Fruit fly (Drosophila melanogaster) whole organism, prepupa: ENCODE data around the gene CG5561.

Experiments used
- CG10669 ChIP-seq: fragments of 200-800 bp; sonication (Bioruptor generic); optimal IDR thresholded peaks from 3 replicates; lab custom pipeline; 2018; ENCODE audit warnings: missing biosample characterization, mild to moderate bottlenecking, missing genetic modification characterization, moderate library complexity
- CG11294 ChIP-seq: fragments of 200-800 bp; sonication (Bioruptor generic); IDR thresholded peaks from 2 replicates; pipeline ENCODE4 v1.3.6; 2022; ENCODE audit warnings: missing biosample characterization, missing genetic modification characterization
- CG11902 ChIP-seq: fragments of 200-800 bp; sonication (Bioruptor generic); optimal IDR thresholded peaks from 3 replicates; lab custom pipeline; 2016; ENCODE audit warnings: missing biosample characterization, missing genetic modification characterization
- CG15336 ChIP-seq: fragments of 200-800 bp; sonication (Bioruptor generic); IDR thresholded peaks from 2 replicates; pipeline ENCODE4 v1.3.6; 2022; ENCODE audit warnings: missing biosample characterization, missing genetic modification characterization
- CG1621 ChIP-seq: fragments of 200-800 bp; sonication (Bioruptor generic); optimal IDR thresholded peaks from 3 replicates; lab custom pipeline; 2018; ENCODE audit warnings: missing biosample characterization, mild to moderate bottlenecking, missing genetic modification characterization
- CG16779 ChIP-seq: fragments of 200-800 bp; sonication (Bioruptor generic); optimal IDR thresholded peaks from 3 replicates; lab custom pipeline; 2017; ENCODE audit warnings: missing biosample characterization, mild to moderate bottlenecking, missing genetic modification characterization
- CG3032 ChIP-seq: fragments of 200-800 bp; optimal IDR thresholded peaks from 2 replicates; lab custom pipeline; 2019; ENCODE audit warnings: missing biosample characterization, mild to moderate bottlenecking, missing genetic modification characterization, moderate library complexity
- CG34406 ChIP-seq: fragments of 200-800 bp; sonication (Bioruptor generic); optimal IDR thresholded peaks from 3 replicates; lab custom pipeline; 2016; ENCODE audit warnings: missing biosample characterization, missing genetic modification characterization
- CG4318 ChIP-seq: fragments of 200-800 bp; sonication (Bioruptor generic); optimal IDR thresholded peaks from 3 replicates; lab custom pipeline; 2017; ENCODE audit warnings: missing biosample characterization, mild to moderate bottlenecking, missing genetic modification characterization
- CG6163 ChIP-seq: fragments of 200-800 bp; sonication (Bioruptor generic); IDR thresholded peaks from 3 replicates; pipeline ENCODE4 v1.3.6; 2022; ENCODE audit warnings: missing biosample characterization, missing genetic modification characterization
- CG8319 ChIP-seq: fragments of 200-800 bp; sonication (Bioruptor generic); optimal IDR thresholded peaks from 3 replicates; lab custom pipeline; 2016; ENCODE audit warnings: missing biosample characterization, missing genetic modification characterization
- CG8632 ChIP-seq: fragments of 200-800 bp; sonication (Bioruptor generic); optimal IDR thresholded peaks from 3 replicates; lab custom pipeline; 2016; ENCODE audit warnings: missing biosample characterization, missing genetic modification characterization
- CG9139 ChIP-seq: fragments of 200-800 bp; sonication (Bioruptor generic); optimal IDR thresholded peaks from 3 replicates; lab custom pipeline; 2017; ENCODE audit warnings: missing biosample characterization, mild to moderate bottlenecking, missing genetic modification characterization
- Eip78C ChIP-seq: fragments of 200-800 bp; sonication (Bioruptor generic); peaks from one replicate; lab custom pipeline; 2016; ENCODE audit warnings: missing biosample characterization, missing genetic modification characterization
- Eip93F ChIP-seq: fragments of 200-800 bp; sonication (Bioruptor generic); optimal IDR thresholded peaks from 2 replicates; lab custom pipeline; 2016; ENCODE audit warnings: missing biosample characterization, mild to moderate bottlenecking, missing genetic modification characterization
- Ets21C ChIP-seq: fragments of 200-800 bp; sonication (Bioruptor generic); optimal IDR thresholded peaks from 3 replicates; lab custom pipeline; 2016; ENCODE audit warnings: missing biosample characterization, missing genetic modification characterization
- Ets96B ChIP-seq: fragments of 200-800 bp; optimal IDR thresholded peaks from 2 replicates; lab custom pipeline; 2019; ENCODE audit warnings: missing biosample characterization, mild to moderate bottlenecking, missing genetic modification characterization, moderate library complexity
- Gug ChIP-seq: fragments of 200-800 bp; sonication (Bioruptor generic); IDR thresholded peaks from 2 replicates; pipeline ENCODE4 v1.3.6; 2022; ENCODE audit warnings: missing biosample characterization, missing genetic modification characterization
- Hr38 ChIP-seq: sonication (Bioruptor generic); optimal IDR thresholded peaks from 2 replicates; lab custom pipeline; 2016; ENCODE audit warnings: missing biosample characterization, missing genetic modification characterization
- Hr4 ChIP-seq: fragments of 200-800 bp; sonication (Bioruptor generic); optimal IDR thresholded peaks from 3 replicates; lab custom pipeline; 2016; ENCODE audit warnings: missing biosample characterization, missing genetic modification characterization
- Met ChIP-seq: fragments of 200-800 bp; sonication (Bioruptor generic); optimal IDR thresholded peaks from 3 replicates; lab custom pipeline; 2016; ENCODE audit warnings: missing biosample characterization, missing genetic modification characterization
- Sox14 ChIP-seq: fragments of 200-800 bp; sonication (Bioruptor generic); optimal IDR thresholded peaks from 3 replicates; lab custom pipeline; 2016; ENCODE audit warnings: missing biosample characterization, missing genetic modification characterization
- Sox15 ChIP-seq: fragments of 200-800 bp; sonication (Bioruptor generic); optimal IDR thresholded peaks from 3 replicates; lab custom pipeline; 2016; ENCODE audit warnings: missing biosample characterization, missing genetic modification characterization
- achi ChIP-seq: fragments of 200-800 bp; sonication (Bioruptor generic); optimal IDR thresholded peaks from 3 replicates; lab custom pipeline; 2016; ENCODE audit warnings: missing biosample characterization, missing genetic modification characterization
- acj6 ChIP-seq: fragments of 200-800 bp; sonication (Bioruptor generic); optimal IDR thresholded peaks from 3 replicates; lab custom pipeline; 2016; ENCODE audit warnings: missing biosample characterization, missing genetic modification characterization
- cyc ChIP-seq: fragments of 200-800 bp; sonication (Bioruptor generic); optimal IDR thresholded peaks from 3 replicates; lab custom pipeline; 2016; ENCODE audit warnings: missing biosample characterization, missing genetic modification characterization
- dac ChIP-seq: fragments of 200-800 bp; sonication (Bioruptor generic); optimal IDR thresholded peaks from 2 replicates; lab custom pipeline; 2017; ENCODE audit warnings: missing biosample characterization, mild to moderate bottlenecking, missing genetic modification characterization
- dsx ChIP-seq: fragments of 200-800 bp; optimal IDR thresholded peaks from 3 replicates; lab custom pipeline; 2019; ENCODE audit warnings: missing biosample characterization, mild to moderate bottlenecking, missing genetic modification characterization, moderate library complexity; ENCODE audit not compliant: poor library complexity, severe bottlenecking
- fd59A ChIP-seq: fragments of 200-800 bp; sonication (Bioruptor generic); optimal IDR thresholded peaks from 2 replicates; lab custom pipeline; 2017; ENCODE audit warnings: missing biosample characterization, mild to moderate bottlenecking, missing genetic modification characterization, missing genetic modification reagents
- fd85E ChIP-seq: fragments of 200-800 bp; sonication (Bioruptor generic); optimal IDR thresholded peaks from 3 replicates; lab custom pipeline; 2016; ENCODE audit warnings: missing biosample characterization, missing genetic modification characterization
- net ChIP-seq: fragments of 200-800 bp; sonication (Bioruptor generic); optimal IDR thresholded peaks from 3 replicates; lab custom pipeline; 2016; ENCODE audit warnings: missing biosample characterization, missing genetic modification characterization
- pdm3 ChIP-seq: fragments of 200-800 bp; sonication (Bioruptor generic); optimal IDR thresholded peaks from 3 replicates; lab custom pipeline; 2016; ENCODE audit warnings: missing biosample characterization, missing genetic modification characterization
- salr ChIP-seq, 2 experiments: fragments of 200-800 bp; sonication (Bioruptor generic); optimal IDR thresholded peaks; 3 replicates each; lab custom pipeline; 2016 to 2018; ENCODE audit warnings: missing biosample characterization in 2 of 2, missing genetic modification characterization in 2 of 2, mild to moderate bottlenecking in 1 of 2
- spab ChIP-seq: fragments of 200-800 bp; sonication (Bioruptor generic); optimal IDR thresholded peaks from 2 replicates; lab custom pipeline; 2017; ENCODE audit warnings: missing biosample characterization, mild to moderate bottlenecking, missing genetic modification characterization, missing genetic modification reagents
- ss ChIP-seq, 2 experiments: fragments of 200-800 bp; sonication (Bioruptor generic); optimal IDR thresholded peaks; 2 replicates in 1 of 2; 3 replicates in 1 of 2; lab custom pipeline; 2017 to 2018; ENCODE audit warnings: mild to moderate bottlenecking in 2 of 2, missing biosample characterization in 2 of 2, missing genetic modification characterization in 2 of 2, moderate library complexity in 1 of 2
- topi ChIP-seq: fragments of 200-800 bp; sonication (Bioruptor generic); optimal IDR thresholded peaks from 3 replicates; lab custom pipeline; 2016; ENCODE audit warnings: missing biosample characterization, missing genetic modification characterization
- vri ChIP-seq: fragments of 200-800 bp; sonication (Bioruptor generic); optimal IDR thresholded peaks from 3 replicates; lab custom pipeline; 2016; ENCODE audit warnings: missing biosample characterization, mild to moderate bottlenecking, missing genetic modification characterization

CG5561 gene

DNA sequence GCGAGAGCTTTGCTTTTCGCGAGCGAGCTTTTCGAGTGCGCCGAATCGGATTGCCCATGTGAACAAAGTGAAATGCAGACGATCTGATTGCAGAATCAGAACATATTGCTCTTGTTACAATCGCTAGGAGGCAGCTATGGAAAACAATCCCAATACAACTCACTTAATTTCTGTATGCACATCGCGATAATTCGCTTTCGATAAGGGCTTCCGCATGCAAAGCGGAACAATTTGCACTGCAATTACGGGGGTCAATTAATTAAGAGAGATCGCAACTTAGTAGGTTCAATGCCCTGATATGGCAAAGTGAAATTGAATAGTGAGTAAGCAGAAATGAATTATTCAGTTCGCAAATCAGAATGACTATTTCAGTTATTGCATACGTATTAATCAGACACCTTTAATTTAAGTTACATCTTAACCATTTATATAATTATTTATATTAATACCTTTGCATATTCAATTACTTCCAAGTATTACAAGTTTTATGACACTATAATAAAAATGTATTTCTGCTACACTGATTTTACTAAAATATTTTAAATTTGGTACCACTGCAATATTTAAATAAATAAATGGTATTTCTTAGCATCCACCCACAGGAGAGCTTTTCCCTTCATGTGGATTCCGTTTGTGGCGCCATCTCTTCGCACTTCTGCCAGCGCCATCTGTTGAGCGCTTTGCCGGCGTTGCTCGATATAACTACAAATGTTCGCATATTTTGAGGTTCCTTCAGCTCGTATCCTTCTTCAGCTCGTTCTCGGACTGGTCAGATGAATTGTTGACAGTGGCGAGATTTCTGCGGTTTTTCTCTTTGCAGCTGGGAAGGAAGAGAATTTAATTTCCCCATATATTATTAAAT is 8.1 kb upstream of the CG5561 start, which contains the start of gene NLaz (continued):
- no peak for TF ChIP-seq ss (GFP tag; optimal IDR thresholded peaks at IDR 0.05; lab: Kevin White, UChicago)
- peak; percentile 19; the same call in 1 of the 3 replicates for TF ChIP-seq CG6163 (GFP tag; lab: Robert Waterston, UW)
- peak; percentile 12 for TF ChIP-seq CG34406 (GFP tag; lab: Kevin White, UChicago)
- peak; percentile 15 for TF ChIP-seq Met (GFP tag; lab: Kevin White, UChicago)
- peak; percentile 41 for TF ChIP-seq acj6 (GFP tag; lab: Kevin White, UChicago)
- no peak for TF ChIP-seq spab
- no peak for TF ChIP-seq Sox15
- TF ChIP-seq CG10669: no peak
- TF ChIP-seq CG3032: no peak
- TF ChIP-seq CG1621 (tag; lab: Kevin White, UChicago): no peak
- TF ChIP-seq CG15336 (GFP tag; lab: Robert Waterston, UW): no peak

DNA sequence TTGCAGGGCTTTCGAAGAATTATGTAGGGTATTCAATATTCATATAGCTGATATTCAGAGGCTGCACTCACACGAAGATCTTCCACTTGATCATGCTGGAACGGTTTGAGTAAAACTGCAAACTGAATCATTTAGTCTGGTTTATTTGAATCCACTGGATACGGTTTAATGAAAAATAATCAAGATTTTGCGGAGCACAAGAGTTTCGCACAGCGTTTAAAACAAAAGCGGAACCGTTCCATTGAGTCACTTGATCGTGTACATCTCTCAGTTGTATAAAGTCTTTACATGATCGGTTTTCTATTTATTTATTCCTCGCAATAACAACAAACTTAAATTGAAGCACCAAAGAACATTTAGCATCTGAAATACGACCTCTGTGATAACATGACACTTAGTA is 5.8 kb upstream of the CG5561 start, which contains the start of gene CG31659:
CG31659 (minus strand) TSS at position 101 of the 400 bp plus-strand sequence.
- TF ChIP-seq Ets21C (GFP tag; lab: Kevin White, UChicago): no peak
- no peak for TF ChIP-seq CG1621 (tag; lab: Kevin White, UChicago)
- no peak for TF ChIP-seq CG11902 (GFP tag; lab: Kevin White, UChicago)
- no peak for TF ChIP-seq salr (GFP tag; optimal IDR thresholded peaks at IDR 0.05; lab: Kevin White, UChicago)
- no peak for TF ChIP-seq Gug (GFP tag; lab: Robert Waterston, UW)
- no peak for TF ChIP-seq Ets96B (tag; lab: Kevin White, UChicago)
- TF ChIP-seq, all 60 proteins: peak for 0

DNA sequence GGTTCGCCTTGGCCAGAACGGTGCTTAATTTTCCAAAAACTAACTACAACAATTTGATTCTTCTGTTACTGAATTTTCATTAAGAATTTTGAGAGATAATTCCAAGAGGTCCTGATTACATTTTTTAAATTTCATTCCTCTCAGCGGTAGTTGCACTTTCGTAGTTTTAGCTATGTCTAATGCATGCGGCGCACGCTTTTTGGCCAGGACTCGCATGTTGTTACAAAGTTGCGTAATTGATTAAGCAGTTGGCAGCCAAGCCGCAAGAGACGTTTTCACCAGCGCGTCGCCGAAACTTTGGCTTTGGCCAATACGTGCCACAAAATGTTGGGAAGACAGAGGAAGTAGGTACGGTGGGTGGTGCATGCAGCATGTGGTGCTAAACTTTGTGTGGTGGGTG is 1.9 kb upstream of the CG5561 start, which contains the start of gene CG5565:
CG5565 (minus strand) TSS at position 101 of the 400 bp plus-strand sequence.
- TF ChIP-seq Ets96B (tag; lab: Kevin White, UChicago) (no peak), fd85E (no peak), CG16779 (tag; lab: Kevin White, UChicago) (no peak), fd59A (GFP tag; lab: Kevin White, UChicago) (no peak)
- TF ChIP-seq, all 60 proteins: peak for 0

- TF ChIP-seq CG16779 (tag; lab: Kevin White, UChicago) (no peak), Met (GFP tag; lab: Kevin White, UChicago) (no peak), dsx (GFP tag; lab: Kevin White, UChicago) (no peak), fd59A (GFP tag; lab: Kevin White, UChicago) (no peak), CG8319 (GFP tag; lab: Kevin White, UChicago) (no peak), Eip93F (no peak), vri (no peak), Hr38 (GFP tag; lab: Kevin White, UChicago) (no peak), CG15336 (GFP tag; lab: Robert Waterston, UW) (no peak), ss (GFP tag; optimal IDR thresholded peaks at IDR 0.05; lab: Kevin White, UChicago) (no peak), acj6 (GFP tag; lab: Kevin White, UChicago) (no peak), CG4318 (GFP tag; lab: Kevin White, UChicago) (no peak)
- TF ChIP-seq, all 60 proteins: peak for 0
Observed at dm6 chr2L:1354819-1355218, 910 bp upstream of the CG5561 start, which contains the start of gene CG31924. Gene CG31924 (minus strand): TSS chr2L:1354919.

- TF ChIP-seq ss (GFP tag; optimal IDR thresholded peaks at IDR 0.05; lab: Kevin White, UChicago): no peak
- no peak for TF ChIP-seq Eip78C
- no peak for TF ChIP-seq Sox14 (GFP tag; lab: Kevin White, UChicago)
- no peak for TF ChIP-seq Ets21C (GFP tag; lab: Kevin White, UChicago)
- no peak for TF ChIP-seq dac
- TF ChIP-seq achi (GFP tag; lab: Kevin White, UChicago): no peak
- TF ChIP-seq CG11294: no peak
- no peak for TF ChIP-seq Hr4 (GFP tag; lab: Kevin White, UChicago)
- TF ChIP-seq CG6163 (GFP tag; lab: Robert Waterston, UW): no peak
- TF ChIP-seq pdm3 (GFP tag; lab: Kevin White, UChicago): no peak
- no peak for TF ChIP-seq topi
- no peak for TF ChIP-seq spab
- no peak for TF ChIP-seq CG8632
- no peak for TF ChIP-seq CG15336 (GFP tag; lab: Robert Waterston, UW)
- TF ChIP-seq Eip93F: no peak
- no peak for TF ChIP-seq net (GFP tag; lab: Kevin White, UChicago)
- TF ChIP-seq CG8319 (GFP tag; lab: Kevin White, UChicago): no peak
- TF ChIP-seq CG9139 (GFP tag; lab: Kevin White, UChicago): no peak
- no peak for TF ChIP-seq salr (GFP tag; optimal IDR thresholded peaks at IDR 0.05; lab: Kevin White, UChicago)
- TF ChIP-seq cyc (GFP tag; lab: Kevin White, UChicago): no peak
- TF ChIP-seq, all 60 proteins: peak for 0
Observed at dm6 chr2L:1352768-1353167, 1.1 kb downstream of the CG5561 start, which contains the start of gene CG5556. Gene CG5556 (minus strand): TSS chr2L:1352868.
